Worm (Caenorhabditis elegans): Measurements from ENCODE around the gene atg-7.
"Not testable (repeated sequence)": the region's sequence is repeated elsewhere in the genome, so short reads cannot be mapped to it uniquely, and the experiment has no call there.

Gene atg-7

ce11 chrIV:11082789-11083235, 2.0 kb upstream of the atg-7 start (continued):
- TF ChIP-seq mep-1 (tag; optimal IDR thresholded peaks at IDR 0.05) (peak; percentile 96), lir-3 (tag; optimal IDR thresholded peaks at IDR 0.05) (peak; percentile 30), cey-2 (tag; optimal IDR thresholded peaks at IDR 0.05; ENCODE audit: borderline replicate concordance, insufficient read depth) (no peak), F49E8.2 (tag; optimal IDR thresholded peaks at IDR 0.05; ENCODE audit: borderline replicate concordance) (no peak), ceh-82 (tag; optimal IDR thresholded peaks at IDR 0.05) (no peak), ctbp-1 (GFP tag; IDR thresholded peaks at IDR 0.05) (peak; percentile 86), nhr-111 (GFP tag; optimal IDR thresholded peaks at IDR 0.05) (no peak), snpc-1.2 (GFP tag; IDR thresholded peaks at IDR 0.05) (peak; percentile 38; the same call in 1 of the 2 replicates)

- TF ChIP-seq arid-1 (GFP tag; conservative IDR thresholded peaks at IDR 0.05) (0 out of 2 replicates have a peak, but pooled peaks have one; percentile 20), egl-43 (GFP tag; IDR thresholded peaks at IDR 0.05) (0 out of 2 replicates have a peak, but pooled peaks have one; percentile 30), F49E8.2 (tag; optimal IDR thresholded peaks at IDR 0.05; ENCODE audit: borderline replicate concordance) (no peak), hif-1 (tag; optimal IDR thresholded peaks at IDR 0.05) (no peak), aha-1 (tag) (peak; percentile 90), ceh-28 (tag; optimal IDR thresholded peaks at IDR 0.05) (peak; percentile 18), mdt-29 (GFP tag; IDR thresholded peaks at IDR 0.05) (0 out of 2 replicates have a peak, but pooled peaks have one; percentile 5), madf-9 (GFP tag; conservative IDR thresholded peaks at IDR 0.05) (no peak), pha-4 (GFP tag; IDR thresholded peaks at IDR 0.05) (0 out of 2 replicates have a peak, but pooled peaks have one; percentile 2), pha-4 (tag; optimal IDR thresholded peaks at IDR 0.05) (no peak), zip-2 (tag; optimal IDR thresholded peaks at IDR 0.05) (peak; percentile 10)
These were observed 1.3 kb upstream of the atg-7 start, which contains the start of gene let-70 for ce11 chrIV:11082153-11082552. let-70 (minus strand) TSS chrIV:11082253.

ce11 chrIV:11078482-11078881, 2.4 kb downstream of the atg-7 start, which contains the start of gene Y5F2A.4:
Y5F2A.4 (minus strand) TSS chrIV:11078582.
- TF ChIP-seq mdt-29 (GFP tag; IDR thresholded peaks at IDR 0.05) (no peak), ztf-7 (tag; optimal IDR thresholded peaks at IDR 0.05) (no peak), zip-11 (GFP tag; IDR thresholded peaks at IDR 0.05) (no peak), lin-29 (GFP tag; IDR thresholded peaks at IDR 0.05) (no peak), mes-2 (tag; optimal IDR thresholded peaks at IDR 0.05; ENCODE audit: poor library complexity, severe bottlenecking) (no peak), lin-1 (GFP tag; IDR thresholded peaks at IDR 0.05) (no peak), vab-7 (GFP tag; IDR thresholded peaks at IDR 0.05) (no peak), F44E2.7 (GFP tag; IDR thresholded peaks at IDR 0.05) (no peak), attf-4 (tag; optimal IDR thresholded peaks at IDR 0.05) (no peak), ceh-82 (tag; optimal IDR thresholded peaks at IDR 0.05) (no peak), gei-8 (GFP tag; optimal IDR thresholded peaks at IDR 0.05) (no peak), sdz-12 (GFP tag; optimal IDR thresholded peaks at IDR 0.05) (no peak), ceh-44 (GFP tag; IDR thresholded peaks at IDR 0.05) (no peak), snpc-1.2 (GFP tag; IDR thresholded peaks at IDR 0.05) (no peak), nhr-25 (tag; optimal IDR thresholded peaks at IDR 0.05; ENCODE audit: borderline replicate concordance, insufficient read depth) (no peak), hif-1 (tag; optimal IDR thresholded peaks at IDR 0.05) (no peak)

- TF ChIP-seq zag-1 (tag; optimal IDR thresholded peaks at IDR 0.05) (peak; percentile 46), unc-62 (GFP tag; optimal IDR thresholded peaks at IDR 0.05 in 1 of 2) (peak in 1 of 2 experiments; percentile 96)
- TF ChIP-seq unc-62 (tag; optimal IDR thresholded peaks at IDR 0.05): not testable (repeated sequence)
These were observed 10.0 kb downstream of the atg-7 start for ce11 chrIV:11070895-11071294.

ce11 chrIV:11068314-11068713, 12.5 kb downstream of the atg-7 start:
- peak; percentile 57 for TF ChIP-seq hlh-30 (tag; optimal IDR thresholded peaks at IDR 0.05; ENCODE audit: insufficient read depth)
- TF ChIP-seq daf-16 (GFP tag; optimal IDR thresholded peaks at IDR 0.05): peak in 1 of 2 experiments; percentile 96
- no peak for TF ChIP-seq daf-16 (tag; optimal IDR thresholded peaks at IDR 0.05)
- TF ChIP-seq lin-13 (GFP tag; optimal IDR thresholded peaks at IDR 0.05): no peak
- no peak for TF ChIP-seq daf-8 (GFP tag; IDR thresholded peaks at IDR 0.05)
- TF ChIP-seq ceh-20 (GFP tag; IDR thresholded peaks at IDR 0.05): peak; percentile 79
- peak; percentile 93 for TF ChIP-seq nhr-11 (tag; optimal IDR thresholded peaks at IDR 0.05)
- no peak for TF ChIP-seq gei-8 (GFP tag; optimal IDR thresholded peaks at IDR 0.05)
- TF ChIP-seq hlh-11 (tag; optimal IDR thresholded peaks at IDR 0.05): peak; percentile 42
- TF ChIP-seq unc-62 (GFP tag; optimal IDR thresholded peaks at IDR 0.05 in 1 of 2): peak in 1 of 2 experiments; percentile 100
- TF ChIP-seq unc-62 (tag; optimal IDR thresholded peaks at IDR 0.05): no peak

All from whole organism, L4 larva.